Worm (Caenorhabditis elegans) whole organism, young adult: Measurements from ENCODE around the gene T28C6.8.

Source experiments
- B0035.1 ChIP-seq: sonication (generic microtip); optimal IDR thresholded peaks from 2 replicates; lab custom pipeline; 2016; ENCODE audit warnings: missing genetic modification characterization, mild to moderate bottlenecking, missing compliant biosample characterization, missing genotype, missing genetic modification reagents
- F22D6.2 ChIP-seq: sonication (generic microtip); optimal IDR thresholded peaks from 2 replicates; lab custom pipeline; 2016; ENCODE audit warnings: mild to moderate bottlenecking, missing genetic modification characterization, missing compliant biosample characterization
- F23B12.7 ChIP-seq: sonication (generic microtip); optimal IDR thresholded peaks from 2 replicates; lab custom pipeline; 2017; ENCODE audit warnings: missing genetic modification characterization, mild to moderate bottlenecking, missing compliant biosample characterization, antibody characterized with exemption, moderate library complexity; ENCODE audit not compliant: insufficient read depth
- F37B4.10 ChIP-seq: fragments of 200-800 bp; sonication (Bioruptor generic); IDR thresholded peaks from 2 replicates; pipeline ENCODE4 v1.3.6; 2022; ENCODE audit warnings: missing genetic modification characterization, missing compliant biosample characterization
- F39B2.1 ChIP-seq: fragments of 200-800 bp; sonication (Bioruptor generic); IDR thresholded peaks from 2 replicates; pipeline ENCODE4 v1.3.6; 2022; ENCODE audit warnings: missing genetic modification reagents, missing genetic modification characterization, missing compliant biosample characterization
- F49E8.2 ChIP-seq: sonication (generic microtip); optimal IDR thresholded peaks from 3 replicates; lab custom pipeline; 2017; ENCODE audit warnings: missing genetic modification characterization, mild to moderate bottlenecking, missing compliant biosample characterization, antibody characterized with exemption, moderate library complexity; ENCODE audit not compliant: insufficient read depth
- F52B5.7 ChIP-seq: sonication (generic microtip); optimal IDR thresholded peaks from 2 replicates; lab custom pipeline; 2016; ENCODE audit warnings: mild to moderate bottlenecking, missing genetic modification characterization, missing compliant biosample characterization
- F55B11.4 ChIP-seq: sonication (generic microtip); optimal IDR thresholded peaks from 2 replicates; lab custom pipeline; 2016; ENCODE audit warnings: missing compliant biosample characterization, missing genetic modification characterization, borderline replicate concordance; ENCODE audit not compliant: insufficient read depth
- K11D2.4 ChIP-seq: fragments of 200-800 bp; sonication (Bioruptor generic); IDR thresholded peaks from 2 replicates; pipeline ENCODE4 v1.3.6; 2022; ENCODE audit warnings: missing genetic modification reagents, missing genetic modification characterization, missing compliant biosample characterization
- K12H6.12 ChIP-seq: fragments of 200-800 bp; sonication (Bioruptor generic); optimal IDR thresholded peaks from 2 replicates; lab custom pipeline; 2018; ENCODE audit warnings: mild to moderate bottlenecking, missing genetic modification characterization, missing compliant biosample characterization
- T26A5.8 ChIP-seq: sonication (generic microtip); optimal IDR thresholded peaks from 2 replicates; lab custom pipeline; 2016; ENCODE audit warnings: missing genetic modification characterization, missing compliant biosample characterization
- ZK185.1 ChIP-seq: sonication (generic microtip); optimal IDR thresholded peaks from 2 replicates; lab custom pipeline; 2016; ENCODE audit warnings: mild to moderate bottlenecking, missing genetic modification characterization, missing compliant biosample characterization; ENCODE audit not compliant: poor library complexity, severe bottlenecking
- akir-1 ChIP-seq: fragments of 200-800 bp; sonication (Bioruptor generic); optimal IDR thresholded peaks from 2 replicates; lab custom pipeline; 2018; ENCODE audit warnings: mild to moderate bottlenecking, missing genetic modification characterization, moderate library complexity, missing compliant biosample characterization
- attf-3 ChIP-seq: fragments of 200-800 bp; sonication (Bioruptor generic); conservative IDR thresholded peaks from 2 replicates; pipeline ENCODE4 v1.3.6; 2022; ENCODE audit warnings: missing genetic modification reagents, missing genetic modification characterization, missing compliant biosample characterization
- attf-6 ChIP-seq: fragments of 200-800 bp; sonication (Bioruptor generic); IDR thresholded peaks from 2 replicates; pipeline ENCODE4 v1.3.6; 2022; ENCODE audit warnings: missing genetic modification reagents, missing genetic modification characterization, missing compliant biosample characterization
- bed-1 ChIP-seq: fragments of 200-800 bp; sonication (Bioruptor generic); IDR thresholded peaks from 2 replicates; pipeline ENCODE4 v1.3.6; 2022; ENCODE audit warnings: missing genetic modification reagents, missing genetic modification characterization, missing compliant biosample characterization
- ccch-3 ChIP-seq: fragments of 200-800 bp; sonication (Bioruptor generic); optimal IDR thresholded peaks from 2 replicates; lab custom pipeline; 2018; ENCODE audit warnings: mild to moderate bottlenecking, missing genetic modification characterization, missing compliant biosample characterization
- cebp-1 ChIP-seq, 2 experiments: fragments of 200-800 bp in 1 of 2; sonication (Bioruptor generic) in 1 of 2; sonication (generic microtip) in 1 of 2; IDR thresholded peaks in 1 of 2; optimal IDR thresholded peaks in 1 of 2; 2 replicates each; pipeline versions ENCODE4 v1.3.6 to Lab custom; 2017 to 2022; ENCODE audit warnings: missing compliant biosample characterization in 2 of 2, missing genetic modification characterization in 2 of 2, mild to moderate bottlenecking in 1 of 2, missing genetic modification reagents in 1 of 2, moderate library complexity in 1 of 2
- ceh-40 ChIP-seq: fragments of 200-800 bp; sonication (Bioruptor generic); IDR thresholded peaks from 2 replicates; pipeline ENCODE4 v1.3.6; 2022; ENCODE audit warnings: missing genetic modification characterization, missing compliant biosample characterization
- ceh-58 ChIP-seq: fragments of 200-800 bp; sonication (Bioruptor generic); IDR thresholded peaks from 2 replicates; pipeline ENCODE4 v1.3.6; 2022; ENCODE audit warnings: missing genetic modification characterization, missing compliant biosample characterization
- ceh-79 ChIP-seq: sonication (generic microtip); optimal IDR thresholded peaks from 2 replicates; lab custom pipeline; 2017; ENCODE audit warnings: mild to moderate bottlenecking, missing genetic modification characterization, missing compliant biosample characterization
- chd-7 ChIP-seq: sonication (generic microtip); optimal IDR thresholded peaks from 2 replicates; lab custom pipeline; 2016; ENCODE audit warnings: mild to moderate bottlenecking, missing genetic modification characterization, moderate library complexity, missing compliant biosample characterization
- die-1 ChIP-seq: sonication (generic microtip); optimal IDR thresholded peaks from 2 replicates; lab custom pipeline; 2016; ENCODE audit warnings: missing genotype, mild to moderate bottlenecking, missing genetic modification characterization, missing compliant biosample characterization
- dpff-1 ChIP-seq: sonication (generic microtip); optimal IDR thresholded peaks from 2 replicates; lab custom pipeline; 2017; ENCODE audit warnings: mild to moderate bottlenecking, missing genetic modification characterization, missing compliant biosample characterization
- dpl-1 ChIP-seq: fragments of 150-350 bp; optimal IDR thresholded peaks from 2 replicates; lab custom pipeline; 2014; ENCODE audit warnings: missing biosample characterization, missing genetic modification reagents, missing genetic modification characterization
- egl-44 ChIP-seq: fragments of 200-800 bp; sonication (Bioruptor generic); IDR thresholded peaks from 2 replicates; pipeline ENCODE4 v1.3.6; 2022; ENCODE audit warnings: missing genetic modification reagents, missing genetic modification characterization, missing compliant biosample characterization
- egrh-3 ChIP-seq: fragments of 200-800 bp; sonication (Bioruptor generic); IDR thresholded peaks from 2 replicates; pipeline ENCODE4 v1.3.6; 2022; ENCODE audit warnings: missing genetic modification reagents, missing genetic modification characterization, missing compliant biosample characterization
- ets-4 ChIP-seq: fragments of 200-800 bp; sonication (Bioruptor generic); optimal IDR thresholded peaks from 2 replicates; lab custom pipeline; 2018; ENCODE audit warnings: mild to moderate bottlenecking, missing genetic modification characterization, missing compliant biosample characterization
- hlh-12 ChIP-seq: sonication (generic microtip); optimal IDR thresholded peaks from 2 replicates; lab custom pipeline; 2016; ENCODE audit warnings: missing genetic modification characterization, missing compliant biosample characterization
- hlh-26 ChIP-seq: fragments of 200-800 bp; sonication (Bioruptor generic); conservative IDR thresholded peaks from 2 replicates; pipeline ENCODE4 v1.3.6; 2022; ENCODE audit warnings: missing genetic modification reagents, missing genetic modification characterization, missing compliant biosample characterization
- lir-1 ChIP-seq: fragments of 200-800 bp; sonication (Bioruptor generic); conservative IDR thresholded peaks from 2 replicates; pipeline ENCODE4 v1.3.6; 2022; ENCODE audit warnings: missing genetic modification reagents, missing genetic modification characterization, missing compliant biosample characterization
- lsl-1 ChIP-seq: fragments of 200-800 bp; sonication (Bioruptor generic); optimal IDR thresholded peaks from 2 replicates; lab custom pipeline; 2018; ENCODE audit warnings: mild to moderate bottlenecking, missing genetic modification characterization, moderate library complexity, missing compliant biosample characterization
- mcd-1 ChIP-seq: fragments of 200-800 bp; sonication (Bioruptor generic); IDR thresholded peaks from 2 replicates; pipeline ENCODE4 v1.3.6; 2022; ENCODE audit warnings: missing genetic modification reagents, missing genetic modification characterization, missing compliant biosample characterization
- mel-28 ChIP-seq: sonication (generic microtip); optimal IDR thresholded peaks from 2 replicates; lab custom pipeline; 2016; ENCODE audit warnings: borderline replicate concordance, mild to moderate bottlenecking, missing genetic modification characterization, missing compliant biosample characterization
- nfya-1 ChIP-seq: sonication (generic microtip); optimal IDR thresholded peaks from 2 replicates; lab custom pipeline; 2017; ENCODE audit warnings: antibody characterized with exemption, missing compliant biosample characterization, missing genetic modification characterization, borderline replicate concordance; ENCODE audit not compliant: insufficient read depth
- nhr-27 ChIP-seq: fragments of 200-800 bp; sonication (Bioruptor generic); optimal IDR thresholded peaks from 2 replicates; lab custom pipeline; 2018; ENCODE audit warnings: mild to moderate bottlenecking, missing genetic modification characterization, moderate library complexity, missing compliant biosample characterization
- pbrm-1 ChIP-seq: fragments of 200-800 bp; sonication (Bioruptor generic); IDR thresholded peaks from 2 replicates; pipeline ENCODE4 v1.3.6; 2022; ENCODE audit warnings: missing genetic modification reagents, missing genetic modification characterization, missing compliant biosample characterization
- pha-4 ChIP-seq: fragments of 150-350 bp; sonication (generic microtip); optimal IDR thresholded peaks from 2 replicates; lab custom pipeline; 2014; ENCODE audit warnings: missing biosample characterization, missing genetic modification reagents, missing genetic modification characterization
- sdz-38 ChIP-seq: sonication (generic microtip); optimal IDR thresholded peaks from 2 replicates; lab custom pipeline; 2016; ENCODE audit warnings: missing genotype, missing genetic modification characterization, missing compliant biosample characterization
- snpc-4 ChIP-seq, 5 experiments: fragments of 150-350 bp in 1 of 5; sonication (generic microtip) in 4 of 5; optimal IDR thresholded peaks; 2 replicates each; lab custom pipeline; 2014 to 2018; ENCODE audit warnings: missing genetic modification characterization in 5 of 5, missing biosample characterization in 3 of 5, antibody characterized with exemption in 2 of 5, mild to moderate bottlenecking in 2 of 5, missing compliant biosample characterization in 2 of 5, missing genotype in 2 of 5, moderate library complexity in 2 of 5, missing genetic modification reagents in 1 of 5
- somi-1 ChIP-seq: fragments of 200-800 bp; sonication (Bioruptor generic); optimal IDR thresholded peaks from 2 replicates; lab custom pipeline; 2018; ENCODE audit warnings: mild to moderate bottlenecking, missing genetic modification characterization, missing compliant biosample characterization
- sptf-2 ChIP-seq: fragments of 200-800 bp; sonication (Bioruptor generic); optimal IDR thresholded peaks from 2 replicates; lab custom pipeline; 2018; ENCODE audit warnings: mild to moderate bottlenecking, missing genetic modification characterization, missing compliant biosample characterization
- xnd-1 ChIP-seq: sonication (generic microtip); optimal IDR thresholded peaks from 2 replicates; lab custom pipeline; 2016; ENCODE audit warnings: missing genotype, missing genetic modification reagents, missing genetic modification characterization, missing compliant biosample characterization
- ztf-28 ChIP-seq: fragments of 200-800 bp; sonication (Bioruptor generic); IDR thresholded peaks from 2 replicates; pipeline ENCODE4 v1.3.6; 2022; ENCODE audit warnings: missing genetic modification reagents, missing genetic modification characterization, missing compliant biosample characterization
- ztf-6 ChIP-seq: fragments of 200-800 bp; sonication (Bioruptor generic); IDR thresholded peaks from 2 replicates; pipeline ENCODE4 v1.3.6; 2022; ENCODE audit warnings: missing genetic modification reagents, missing genetic modification characterization, missing compliant biosample characterization

Gene T28C6.8

ce11 chrIV:8794895-8795665 lies 35.4 kb downstream of the T28C6.8 start (continued):
- TF ChIP-seq mel-28 (tag; lab: Kevin White, UChicago): no peak
- TF ChIP-seq mcd-1 (GFP tag; lab: Robert Waterston, UW): peak; percentile 81
- peak; percentile 94 for TF ChIP-seq somi-1 (GFP tag; lab: Kevin White, UChicago)
- TF ChIP-seq hlh-12 (tag; lab: Kevin White, UChicago): no peak
- TF ChIP-seq attf-6: no peak
- peak; percentile 95 for TF ChIP-seq K12H6.12 (tag; lab: Kevin White, UChicago)
- TF ChIP-seq lir-1 (GFP tag; lab: Robert Waterston, UW): peak; percentile 59; the same call in 1 of the 2 replicates
- 0 out of 2 replicates have a peak, but pooled peaks have one; percentile 34 for TF ChIP-seq attf-3 (GFP tag; lab: Robert Waterston, UW)
- no peak for TF ChIP-seq pha-4 (tag; lab: Kevin White, UChicago)
- TF ChIP-seq pbrm-1 (GFP tag; lab: Robert Waterston, UW): peak; percentile 73; the same call in 1 of the 2 replicates
- no peak for TF ChIP-seq bed-1 (GFP tag; lab: Robert Waterston, UW)
- TF ChIP-seq lsl-1: no peak
- no peak for TF ChIP-seq ztf-6 (GFP tag; lab: Robert Waterston, UW)
- no peak for TF ChIP-seq xnd-1 (tag; lab: Kevin White, UChicago)
- TF ChIP-seq ceh-58: no peak
- peak; percentile 12 for TF ChIP-seq F23B12.7 (tag; lab: Kevin White, UChicago)
- no peak for TF ChIP-seq hlh-26
- TF ChIP-seq dpl-1: no peak
- peak; percentile 36 for TF ChIP-seq snpc-4 (GFP tag; optimal IDR thresholded peaks at IDR 0.05; lab: Kevin White, UChicago)
- TF ChIP-seq snpc-4 (tag; optimal IDR thresholded peaks at IDR 0.05; lab: Kevin White, UChicago): peak; percentile 1 to 71 (median 68)
- no peak for TF ChIP-seq akir-1 (GFP tag; lab: Kevin White, UChicago)
- TF ChIP-seq egl-44 (GFP tag; lab: Robert Waterston, UW): 0 out of 2 replicates have a peak, but pooled peaks have one; percentile 60
- TF ChIP-seq ceh-40 (GFP tag; lab: Robert Waterston, UW): no peak
- TF ChIP-seq F39B2.1 (GFP tag; lab: Robert Waterston, UW): no peak
- peak; percentile 94 for TF ChIP-seq chd-7
- TF ChIP-seq nhr-27 (tag; lab: Kevin White, UChicago): no peak
- TF ChIP-seq nfya-1 (tag; lab: Kevin White, UChicago): no peak
- TF ChIP-seq F55B11.4: no peak
- no peak for TF ChIP-seq ztf-28 (GFP tag; lab: Robert Waterston, UW)
- no peak for TF ChIP-seq T26A5.8 (tag; lab: Kevin White, UChicago)
- no peak for TF ChIP-seq ccch-3 (GFP tag; lab: Kevin White, UChicago)
- peak; percentile 99 for TF ChIP-seq egrh-3
- peak; percentile 92 for TF ChIP-seq ets-4 (GFP tag; lab: Kevin White, UChicago)
- 0 out of 2 replicates have a peak, but pooled peaks have one; percentile 67 for TF ChIP-seq F37B4.10 (GFP tag; lab: Robert Waterston, UW)
- peak; percentile 58 for TF ChIP-seq F22D6.2 (tag; lab: Kevin White, UChicago)
- peak; percentile 66 for TF ChIP-seq die-1 (tag; lab: Kevin White, UChicago)
- TF ChIP-seq F52B5.7 (tag; lab: Kevin White, UChicago): peak; percentile 61
- no peak; the same call in 1 of the 2 replicates for TF ChIP-seq K11D2.4 (GFP tag; lab: Robert Waterston, UW)
- peak; percentile 49; the same call in 1 of the 2 replicates for TF ChIP-seq cebp-1 (GFP tag; IDR thresholded peaks at IDR 0.05; lab: Robert Waterston, UW)
- peak; percentile 94 for TF ChIP-seq cebp-1 (tag; optimal IDR thresholded peaks at IDR 0.05; lab: Kevin White, UChicago)
- TF ChIP-seq F49E8.2 (tag; lab: Kevin White, UChicago): no peak
- no peak for TF ChIP-seq sptf-2 (GFP tag; lab: Kevin White, UChicago)
- TF ChIP-seq ZK185.1 (tag; lab: Kevin White, UChicago): no peak
- TF ChIP-seq dpff-1 (tag; lab: Kevin White, UChicago): no peak
- peak; percentile 60 for TF ChIP-seq B0035.1 (tag; lab: Kevin White, UChicago)
- TF ChIP-seq ceh-79: no peak
- TF ChIP-seq sdz-38 (tag; lab: Kevin White, UChicago): no peak
